Worm (Caenorhabditis elegans): Measurements from ENCODE around the gene C23G10.5.

Gene C23G10.5

ce11 chrIII:6201325-6201724, 10.4 kb downstream of the C23G10.5 start:
- no peak for TF ChIP-seq ceh-9 (tag; optimal IDR thresholded peaks at IDR 0.05)
- TF ChIP-seq ceh-28 (tag; optimal IDR thresholded peaks at IDR 0.05), result no peak
- TF ChIP-seq pqm-1 (tag; optimal IDR thresholded peaks at IDR 0.05), result no peak
- no peak for TF ChIP-seq aly-2 (tag; optimal IDR thresholded peaks at IDR 0.05)
- no peak for TF ChIP-seq lin-39 (tag; optimal IDR thresholded peaks at IDR 0.05)
- TF ChIP-seq ZK546.5 (tag; optimal IDR thresholded peaks at IDR 0.05), result no peak

DNA sequence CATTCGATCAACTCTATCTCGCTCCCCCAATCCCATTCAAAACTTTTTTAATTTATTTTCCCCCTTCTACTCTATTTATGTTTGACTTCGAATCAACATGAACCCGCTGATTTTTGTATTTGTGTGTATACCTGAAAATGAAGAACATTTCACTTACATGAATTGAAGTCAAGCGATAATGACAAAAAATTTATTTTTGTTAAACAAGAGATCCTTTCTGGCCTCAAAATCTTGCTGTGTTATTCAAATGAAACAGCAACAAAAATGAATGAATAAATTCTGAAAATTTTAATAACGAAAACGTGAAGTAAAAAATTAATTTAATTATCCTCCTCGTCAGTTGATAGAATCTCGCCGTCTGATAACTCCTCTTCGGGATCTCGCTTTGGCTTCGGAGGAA, 11.5 kb downstream of the C23G10.5 start:
- no peak for TF ChIP-seq lin-15B (tag; optimal IDR thresholded peaks at IDR 0.05)
- TF ChIP-seq nhr-11 (tag; optimal IDR thresholded peaks at IDR 0.05), result no peak
- no peak for TF ChIP-seq zag-1 (tag; optimal IDR thresholded peaks at IDR 0.05)
- no peak for TF ChIP-seq nhr-25 (tag; optimal IDR thresholded peaks at IDR 0.05)
- no peak for TF ChIP-seq elt-1 (tag; optimal IDR thresholded peaks at IDR 0.05)
- no peak for TF ChIP-seq aly-2 (tag; optimal IDR thresholded peaks at IDR 0.05)
- TF ChIP-seq nhr-237 (tag; optimal IDR thresholded peaks at IDR 0.05), result no peak
- TF ChIP-seq pqm-1 (tag; optimal IDR thresholded peaks at IDR 0.05), result no peak
- TF ChIP-seq nhr-67 (tag; optimal IDR thresholded peaks at IDR 0.05), result no peak
- no peak for TF ChIP-seq R02D3.7 (tag; optimal IDR thresholded peaks at IDR 0.05)
- TF ChIP-seq nhr-76 (tag; optimal IDR thresholded peaks at IDR 0.05), result no peak
- no peak for TF ChIP-seq ztf-4 (tag; optimal IDR thresholded peaks at IDR 0.05)
- TF ChIP-seq mdl-1 (tag; optimal IDR thresholded peaks at IDR 0.05), result no peak
- TF ChIP-seq nhr-77 (tag; optimal IDR thresholded peaks at IDR 0.05), result no peak
- TF ChIP-seq elt-3 (tag; optimal IDR thresholded peaks at IDR 0.05), result no peak
- TF ChIP-seq ceh-9 (tag; optimal IDR thresholded peaks at IDR 0.05), result no peak

- TF ChIP-seq egl-5 (tag; optimal IDR thresholded peaks at IDR 0.05) (peak; percentile 34), fkh-10 (GFP tag; optimal IDR thresholded peaks at IDR 0.05) (no peak), ama-1 (optimal IDR thresholded peaks at IDR 0.05) (peak; percentile 40), lin-39 (tag; optimal IDR thresholded peaks at IDR 0.05) (peak; percentile 63), lin-15B (tag; optimal IDR thresholded peaks at IDR 0.05) (peak; percentile 84), aly-2 (tag; optimal IDR thresholded peaks at IDR 0.05) (no peak), nhr-23 (tag; optimal IDR thresholded peaks at IDR 0.05) (peak; percentile 76), ceh-82 (tag; optimal IDR thresholded peaks at IDR 0.05) (no peak), pqm-1 (tag; optimal IDR thresholded peaks at IDR 0.05) (peak; percentile 65), ztf-11 (tag; optimal IDR thresholded peaks at IDR 0.05) (no peak), pha-4 (tag; optimal IDR thresholded peaks at IDR 0.05) (peak; percentile 92), elt-2 (tag; optimal IDR thresholded peaks at IDR 0.05) (peak; percentile 47), nhr-25 (tag; optimal IDR thresholded peaks at IDR 0.05) (peak; percentile 83), R02D3.7 (tag; optimal IDR thresholded peaks at IDR 0.05) (peak; percentile 62), hmg-11 (tag; optimal IDR thresholded peaks at IDR 0.05) (peak; percentile 73), nfya-1 (tag; optimal IDR thresholded peaks at IDR 0.05; ENCODE audit: insufficient read depth) (peak; percentile 90), elt-1 (tag; optimal IDR thresholded peaks at IDR 0.05) (no peak), jun-1 (tag; optimal IDR thresholded peaks at IDR 0.05) (peak; percentile 8), ceh-28 (tag; optimal IDR thresholded peaks at IDR 0.05) (peak; percentile 57), nhr-43 (tag; optimal IDR thresholded peaks at IDR 0.05; ENCODE audit: poor library complexity, severe bottlenecking) (peak; percentile 43), nhr-11 (tag; optimal IDR thresholded peaks at IDR 0.05) (peak; percentile 31), nhr-28 (tag; optimal IDR thresholded peaks at IDR 0.05) (no peak), lsy-12 (tag; optimal IDR thresholded peaks at IDR 0.05) (peak; percentile 29)
Measured at ce11 chrIII:6206161-6206853, 15.4 kb downstream of the C23G10.5 start, which contains the start of the genes sna-3 and rps-3. sna-3 (minus strand) TSS chrIII:6206211. rps-3 (plus strand) TSS chrIII:6206803.

DNA sequence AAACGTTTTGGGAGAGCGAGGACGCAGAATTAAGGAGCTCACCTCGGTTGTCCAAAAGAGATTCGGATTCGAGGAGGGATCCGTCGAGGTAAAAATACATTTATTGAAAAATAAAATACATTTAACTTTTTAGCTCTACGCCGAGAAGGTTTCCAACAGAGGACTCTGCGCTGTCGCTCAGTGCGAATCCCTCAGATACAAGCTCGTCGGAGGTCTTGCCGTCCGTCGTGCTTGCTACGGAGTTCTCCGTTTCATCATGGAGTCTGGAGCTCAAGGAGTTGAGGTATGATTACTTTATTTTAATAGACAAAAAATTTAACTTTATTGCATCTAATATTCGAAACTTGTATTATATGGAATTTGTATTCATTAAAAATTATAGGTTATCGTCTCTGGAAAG, 16.1 kb downstream of the C23G10.5 start:
- TF ChIP-seq ztf-11 (tag; optimal IDR thresholded peaks at IDR 0.05), result no peak
- no peak for TF ChIP-seq fkh-10 (GFP tag; optimal IDR thresholded peaks at IDR 0.05)
- TF ChIP-seq nhr-28 (tag; optimal IDR thresholded peaks at IDR 0.05), result no peak
- no peak for TF ChIP-seq eor-1 (tag; optimal IDR thresholded peaks at IDR 0.05)
- TF ChIP-seq fkh-2 (tag; optimal IDR thresholded peaks at IDR 0.05), result no peak
- TF ChIP-seq lin-15B (tag; optimal IDR thresholded peaks at IDR 0.05), result no peak
- TF ChIP-seq unc-39 (tag; optimal IDR thresholded peaks at IDR 0.05), result no peak
- no peak for TF ChIP-seq tbx-2 (tag; optimal IDR thresholded peaks at IDR 0.05)
- TF ChIP-seq ceh-16 (tag; optimal IDR thresholded peaks at IDR 0.05), result no peak
- no peak for TF ChIP-seq fos-1 (tag; optimal IDR thresholded peaks at IDR 0.05)
- TF ChIP-seq nhr-12 (tag; optimal IDR thresholded peaks at IDR 0.05), result no peak
- TF ChIP-seq mdl-1 (tag; optimal IDR thresholded peaks at IDR 0.05), result no peak
- TF ChIP-seq nhr-76 (tag; optimal IDR thresholded peaks at IDR 0.05), result no peak
- TF ChIP-seq nhr-11 (tag; optimal IDR thresholded peaks at IDR 0.05), result no peak
- TF ChIP-seq egl-5 (tag; optimal IDR thresholded peaks at IDR 0.05), result no peak
- no peak for TF ChIP-seq aly-2 (tag; optimal IDR thresholded peaks at IDR 0.05)

Measured in whole organism, L3 larva.